Fruit fly (Drosophila melanogaster) whole organism, pupa: ENCODE results near the gene mus81.

Source experiments
- CG10348 ChIP-seq: fragments of 200-800 bp; sonication (Bioruptor generic); IDR thresholded peaks from 2 replicates; pipeline ENCODE4 v1.3.6; 2022; ENCODE audit warnings: missing biosample characterization, missing genetic modification characterization
- CG15710 ChIP-seq: fragments of 200-800 bp; sonication (Bioruptor generic); optimal IDR thresholded peaks from 2 replicates; lab custom pipeline; 2018; ENCODE audit warnings: missing biosample characterization, mild to moderate bottlenecking, missing genetic modification characterization, moderate library complexity
- CG8159 ChIP-seq: fragments of 200-800 bp; sonication (Bioruptor generic); optimal IDR thresholded peaks from 3 replicates; lab custom pipeline; 2018; ENCODE audit warnings: missing biosample characterization, mild to moderate bottlenecking, missing genetic modification characterization, moderate library complexity
- EcR ChIP-seq: fragments of 200-800 bp; sonication (Bioruptor generic); optimal IDR thresholded peaks from 3 replicates; lab custom pipeline; 2019; ENCODE audit warnings: missing biosample characterization, missing genetic modification characterization, mild to moderate bottlenecking, moderate library complexity, missing genetic modification reagents
- Pif1A ChIP-seq: fragments of 200-800 bp; sonication (Bioruptor generic); optimal IDR thresholded peaks from 3 replicates; lab custom pipeline; 2016; ENCODE audit warnings: missing biosample characterization, missing genetic modification characterization
- fd96Ca ChIP-seq: fragments of 200-800 bp; sonication (Bioruptor generic); IDR thresholded peaks from 3 replicates; pipeline ENCODE4 v1.3.6; 2022; ENCODE audit warnings: missing biosample characterization, missing genetic modification characterization
- rn ChIP-seq: fragments of 200-800 bp; sonication (Bioruptor generic); IDR thresholded peaks from 2 replicates; pipeline ENCODE4 v1.3.6; 2022; ENCODE audit warnings: missing biosample characterization, missing genetic modification characterization

DNA sequence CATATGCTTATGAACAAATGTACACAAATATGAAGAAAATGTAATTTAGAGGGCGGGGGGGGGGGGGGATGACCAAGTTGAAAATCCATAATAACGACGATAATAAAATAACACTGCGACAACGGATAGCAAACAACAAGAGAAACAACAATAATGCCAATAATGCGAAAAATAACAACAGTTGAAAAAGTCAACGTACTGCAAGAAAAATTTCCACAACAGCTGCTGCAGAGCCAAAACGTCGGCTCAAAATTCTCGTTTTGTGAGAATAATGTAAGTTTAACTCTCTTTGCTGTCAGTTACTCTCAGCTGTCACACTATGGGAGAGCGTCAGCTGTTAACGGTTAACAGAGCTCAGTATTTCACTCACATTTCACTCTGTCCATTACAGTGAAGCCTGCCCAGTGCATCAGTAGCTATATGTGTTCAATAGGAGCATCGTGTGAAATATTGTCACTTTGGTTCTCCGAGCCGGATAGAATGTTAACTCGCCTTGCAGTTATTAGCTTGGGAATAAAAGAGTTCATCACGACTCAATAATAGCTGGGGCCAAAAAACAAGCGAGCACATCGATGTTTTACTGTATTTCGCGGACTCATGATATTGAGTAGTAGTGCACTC lies 40.0 kb upstream of the mus81 start:
- TF ChIP-seq EcR (GFP tag; lab: Kevin White, UChicago) (peak; percentile 92), CG8159 (peak; percentile 90), fd96Ca (GFP tag; lab: Robert Waterston, UW) (peak; percentile 97), rn (peak; percentile 70; the same call in 1 of the 2 replicates), CG15710 (tag; lab: Kevin White, UChicago) (peak; percentile 91), Pif1A (GFP tag; lab: Kevin White, UChicago) (peak; percentile 93), CG10348 (peak; percentile 84)
